Worm (Caenorhabditis elegans): Measurements from ENCODE around the gene taf-13.

Gene taf-13

DNA sequence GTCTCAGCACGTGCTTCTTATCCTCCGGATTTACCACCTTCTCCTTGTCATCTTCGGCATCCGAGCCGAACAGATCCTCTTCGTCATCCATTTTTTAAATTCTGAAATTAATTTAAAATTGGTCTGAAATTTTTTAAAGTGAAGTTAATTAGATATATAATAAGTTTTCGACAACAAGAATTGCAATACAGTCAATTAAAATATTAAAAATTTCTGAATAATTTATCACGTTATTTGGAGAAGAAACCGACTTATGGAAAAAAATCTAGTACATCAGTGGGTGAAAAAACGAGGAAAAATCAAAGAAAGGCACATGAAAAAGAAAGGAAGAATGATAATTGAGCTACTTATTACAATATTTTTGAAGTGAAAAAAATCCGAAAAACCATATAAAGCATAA lies at the start of gene taf-13:
taf-13 (minus strand) TSS at position 101 of the 400 bp plus-strand sequence.
- TF ChIP-seq F16B12.6 (tag; optimal IDR thresholded peaks at IDR 0.05) (no peak), ets-5 (GFP tag; IDR thresholded peaks at IDR 0.05) (no peak), nhr-47 (tag; optimal IDR thresholded peaks at IDR 0.05) (no peak), ces-1 (GFP tag; optimal IDR thresholded peaks at IDR 0.05) (no peak), ceh-90 (tag; optimal IDR thresholded peaks at IDR 0.05) (no peak), unc-30 (tag; optimal IDR thresholded peaks at IDR 0.05) (no peak), nhr-12 (tag; optimal IDR thresholded peaks at IDR 0.05) (no peak), mdl-1 (tag; optimal IDR thresholded peaks at IDR 0.05) (no peak), skn-1 (tag; optimal IDR thresholded peaks at IDR 0.05) (no peak), sptf-1 (tag; optimal IDR thresholded peaks at IDR 0.05) (no peak), hpl-2 (GFP tag; optimal IDR thresholded peaks at IDR 0.05) (no peak), dpl-1 (GFP tag; optimal IDR thresholded peaks at IDR 0.05) (no peak), nhr-76 (tag; optimal IDR thresholded peaks at IDR 0.05) (no peak), zag-1 (tag; optimal IDR thresholded peaks at IDR 0.05) (no peak)

DNA sequence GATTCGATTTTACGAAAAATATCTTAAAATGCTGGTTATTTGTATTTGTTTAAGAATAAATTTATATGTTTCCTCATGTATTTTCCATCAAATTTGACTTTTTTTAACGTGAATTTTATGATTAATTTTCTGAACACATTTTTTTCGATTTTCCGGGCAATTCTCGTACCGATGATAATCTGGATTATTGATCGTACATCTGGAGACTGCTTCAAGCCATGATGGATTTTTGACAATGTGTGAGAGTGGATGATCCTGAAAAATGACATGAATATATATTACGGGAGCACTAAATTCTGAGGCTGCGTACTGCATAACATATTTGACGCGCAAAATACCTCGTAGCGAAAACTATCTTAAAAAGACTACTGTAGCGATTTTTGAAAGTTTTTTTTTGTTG lies 49.0 kb upstream of the taf-13 start:
- TF ChIP-seq C34B4.2 (tag; optimal IDR thresholded peaks at IDR 0.05) = no peak
- TF ChIP-seq nhr-85 (tag) = no peak
- TF ChIP-seq pag-3 (tag; optimal IDR thresholded peaks at IDR 0.05; ENCODE audit: borderline replicate concordance, insufficient read depth) = no peak
- no peak for TF ChIP-seq unc-62 (GFP tag; optimal IDR thresholded peaks at IDR 0.05)
- TF ChIP-seq lin-35 (GFP tag; optimal IDR thresholded peaks at IDR 0.05) = no peak
- no peak for TF ChIP-seq fkh-4 (tag; optimal IDR thresholded peaks at IDR 0.05; ENCODE audit: borderline replicate concordance)
- no peak for TF ChIP-seq unc-130 (tag; optimal IDR thresholded peaks at IDR 0.05)
- no peak for TF ChIP-seq lsy-2 (tag; optimal IDR thresholded peaks at IDR 0.05)

DNA sequence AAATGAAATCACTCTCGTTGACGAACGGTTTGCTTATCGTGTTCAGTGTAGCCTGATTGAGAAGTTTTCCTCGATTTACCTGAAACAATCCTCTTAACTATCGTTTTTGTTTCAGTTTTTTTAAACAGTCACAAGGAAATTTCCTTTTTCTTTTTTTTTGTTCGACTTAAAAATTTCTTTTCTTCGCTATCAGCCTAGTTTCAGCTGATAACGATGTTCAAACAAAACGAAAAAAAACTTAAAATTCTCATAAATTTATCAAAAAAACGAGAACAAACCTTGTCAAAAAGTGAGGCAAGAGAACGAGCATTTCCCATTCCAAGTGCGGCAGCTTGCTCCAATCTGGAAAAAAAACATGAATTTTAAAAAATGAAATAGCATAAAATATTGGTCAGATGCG lies 48.1 kb upstream of the taf-13 start:
- TF ChIP-seq nhr-76 (tag; optimal IDR thresholded peaks at IDR 0.05) (no peak), sup-37 (GFP tag; optimal IDR thresholded peaks at IDR 0.05) (no peak), lin-35 (GFP tag; optimal IDR thresholded peaks at IDR 0.05) (peak in 1 of 2 experiments; percentile 12), pag-3 (tag; optimal IDR thresholded peaks at IDR 0.05; ENCODE audit: borderline replicate concordance, insufficient read depth) (no peak), elt-2 (tag; optimal IDR thresholded peaks at IDR 0.05) (peak; percentile 42), ceh-8 (GFP tag; optimal IDR thresholded peaks at IDR 0.05) (no peak)

DNA sequence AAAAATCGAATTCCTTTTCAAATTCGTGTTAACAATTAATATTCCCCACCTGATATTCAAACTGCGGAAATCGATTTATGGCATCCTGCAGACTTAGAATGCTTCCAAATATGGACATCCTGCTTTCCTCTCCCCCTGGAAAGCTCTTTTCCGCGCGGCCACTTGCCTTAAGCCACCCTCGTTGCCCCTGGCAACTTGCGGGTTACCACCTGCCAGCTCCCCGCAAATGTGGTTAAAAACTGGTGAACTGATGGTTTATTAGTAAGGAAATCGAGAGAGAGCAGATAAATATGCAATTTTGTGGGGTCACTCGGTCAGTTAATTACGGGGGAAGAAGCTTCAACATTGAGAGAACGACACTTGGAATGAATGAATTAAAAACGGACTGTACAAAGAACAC lies 46.7 kb upstream of the taf-13 start, which contains the start of gene nphp-1:
nphp-1 (minus strand) TSS at position 145 of the 400 bp plus-strand sequence.
- TF ChIP-seq rnt-1 (tag; optimal IDR thresholded peaks at IDR 0.05) = no peak
- TF ChIP-seq fkh-8 (tag; optimal IDR thresholded peaks at IDR 0.05) = peak; percentile 41

DNA sequence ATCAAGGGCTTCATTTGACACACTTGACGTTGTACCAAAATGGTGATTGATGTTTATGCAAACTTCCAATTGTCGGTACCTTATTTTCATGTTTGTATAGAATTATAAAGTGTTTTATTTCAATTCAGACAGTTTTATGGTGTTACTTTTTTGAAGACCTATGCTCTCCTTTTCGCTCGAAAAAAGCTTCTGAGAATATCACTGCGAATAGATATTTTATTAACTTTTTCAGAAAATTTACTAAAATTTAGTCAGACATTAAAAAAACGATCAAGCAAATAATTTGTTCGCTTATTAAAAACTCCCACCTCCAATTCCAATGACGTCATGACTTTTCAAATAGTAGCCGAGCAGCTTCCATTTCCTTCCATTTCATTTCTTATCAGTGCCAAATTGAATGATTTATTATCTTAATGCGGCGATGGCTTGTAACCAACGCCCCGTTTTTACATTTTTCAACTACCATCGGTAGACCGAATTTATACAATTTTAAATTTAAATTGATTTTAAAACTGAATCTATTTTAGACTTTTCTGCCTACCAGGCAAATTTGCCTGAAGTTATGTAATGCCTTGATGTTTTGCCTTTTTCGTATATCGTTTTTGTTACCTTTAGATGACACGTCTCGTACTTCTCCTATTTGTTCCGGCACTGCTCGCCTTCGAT lies 41.6 kb upstream of the taf-13 start, which contains the start of gene M28.10:
M28.10 (plus strand) TSS at position 616 of the 666 bp plus-strand sequence.
- TF ChIP-seq nhr-12 (tag; optimal IDR thresholded peaks at IDR 0.05) (no peak), tbx-2 (tag; optimal IDR thresholded peaks at IDR 0.05) (no peak), fkh-4 (tag; optimal IDR thresholded peaks at IDR 0.05; ENCODE audit: borderline replicate concordance) (no peak), sup-37 (GFP tag; optimal IDR thresholded peaks at IDR 0.05) (no peak), isw-1 (GFP tag; IDR thresholded peaks at IDR 0.05) (no peak), efl-1 (optimal IDR thresholded peaks at IDR 0.05) (no peak), efl-1 (GFP tag; optimal IDR thresholded peaks at IDR 0.05 in 1 of 2) (peak in 1 of 2 experiments; percentile 80), unc-30 (tag; optimal IDR thresholded peaks at IDR 0.05) (no peak)

DNA sequence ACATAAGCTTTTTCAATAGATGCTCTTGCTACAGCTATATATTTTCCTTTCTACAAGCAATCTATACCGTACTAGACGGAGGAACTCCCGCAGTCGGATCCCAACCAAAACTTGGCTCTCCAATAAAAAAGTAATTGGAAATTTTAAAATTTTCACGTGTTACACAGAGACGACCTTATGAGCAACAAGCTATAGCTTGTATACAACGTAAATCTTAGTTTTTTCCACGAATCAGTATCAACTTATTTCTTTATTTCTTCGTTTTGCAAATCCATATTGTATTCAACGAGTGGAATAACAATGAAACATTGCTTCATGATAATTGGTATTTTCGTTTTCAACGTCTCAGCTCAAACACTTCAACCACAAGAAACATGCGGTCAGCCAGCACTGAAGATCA lies 38.0 kb upstream of the taf-13 start, which contains the start of gene M28.4:
M28.4 (plus strand) TSS at position 301 of the 400 bp plus-strand sequence.
- TF ChIP-seq mab-9 (GFP tag; IDR thresholded peaks at IDR 0.05) (no peak), nhr-84 (tag; optimal IDR thresholded peaks at IDR 0.05) (no peak), lin-14 (GFP tag; optimal IDR thresholded peaks at IDR 0.05) (no peak), mef-2 (tag; optimal IDR thresholded peaks at IDR 0.05) (no peak)
